Worm (Caenorhabditis elegans) whole organism, L4 larva: ENCODE data around the gene K01A6.6.

ENCODE experiments used
- hif-1 ChIP-seq, 2 experiments: sonication (generic microtip); optimal IDR thresholded peaks; 2 replicates each; lab custom pipeline; 2016 to 2017; ENCODE audit warnings: missing compliant biosample characterization in 2 of 2, missing genetic modification characterization in 2 of 2, missing genetic modification reagents in 2 of 2, missing genotype in 2 of 2, mild to moderate bottlenecking in 1 of 2
- lir-3 ChIP-seq: sonication (generic microtip); optimal IDR thresholded peaks from 2 replicates; lab custom pipeline; 2016; ENCODE audit warnings: mild to moderate bottlenecking, missing genetic modification characterization, missing compliant biosample characterization
- ztf-11 ChIP-seq: fragments of 150-350 bp; optimal IDR thresholded peaks from 2 replicates; lab custom pipeline; 2014; ENCODE audit warnings: missing biosample characterization, missing genetic modification characterization

DNA sequence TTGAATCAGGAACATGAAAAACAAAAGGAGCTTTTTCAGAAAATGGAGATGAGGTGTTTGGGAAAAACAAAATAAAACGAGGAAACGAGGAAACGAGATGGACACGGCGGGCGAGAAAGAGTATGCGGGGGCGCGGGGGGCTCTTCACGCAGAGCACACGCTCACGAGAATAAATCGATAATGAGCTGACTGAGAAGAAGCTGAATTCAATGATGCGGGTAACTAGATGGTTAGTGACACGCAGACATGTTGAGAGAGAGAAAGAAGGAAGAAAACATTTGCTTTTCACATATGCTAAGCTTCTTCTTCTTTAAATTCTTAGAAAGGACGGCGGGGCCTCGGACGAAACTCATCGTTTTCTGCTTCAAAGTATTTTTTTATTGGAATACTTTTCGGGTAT is 30.4 kb downstream of the K01A6.6 start:
- TF ChIP-seq lir-3 (no peak), ztf-11 (tag; lab: Kevin White, UChicago) (no peak), hif-1 (tag; optimal IDR thresholded peaks at IDR 0.05; lab: Kevin White, UChicago) (peak in 1 of 2 experiments; percentile 41)
